Fruit fly (Drosophila melanogaster): Measurements from ENCODE around the gene SA1.
A peak's percentile ranks its signal among the peaks of the same experiment; 100 is the strongest.

SA1 gene

dm6 chr2L:6913964-6914363 is 36.3 kb upstream of the SA1 start, which contains the start of gene Wee1 (continued):
- no peak for TF ChIP-seq CG8290 (GFP tag; optimal IDR thresholded peaks at IDR 0.05)
- no peak for TF ChIP-seq CG8290 (tag; optimal IDR thresholded peaks at IDR 0.05)
- TF ChIP-seq wek (GFP tag; optimal IDR thresholded peaks at IDR 0.05): no peak
- TF ChIP-seq CG5953 (GFP tag; IDR thresholded peaks at IDR 0.05): no peak
- TF ChIP-seq CG14860 (GFP tag; IDR thresholded peaks at IDR 0.05; ENCODE audit: partially characterized antibody): no peak
- no peak for TF ChIP-seq sc (optimal IDR thresholded peaks at IDR 0.05)
- TF ChIP-seq sc (GFP tag; optimal IDR thresholded peaks at IDR 0.05): no peak
- TF ChIP-seq CG7372 (GFP tag; IDR thresholded peaks at IDR 0.05): no peak
- no peak for TF ChIP-seq CG11398 (GFP tag; optimal IDR thresholded peaks at IDR 0.05)
- TF ChIP-seq unpg (GFP tag; optimal IDR thresholded peaks at IDR 0.05): no peak
- TF ChIP-seq her (GFP tag; optimal IDR thresholded peaks at IDR 0.05): no peak
- TF ChIP-seq Sry-δ (GFP tag; optimal IDR thresholded peaks at IDR 0.05): peak; percentile 41
- TF ChIP-seq peb (GFP tag; IDR thresholded peaks at IDR 0.05): no peak
- TF ChIP-seq tap (tag; optimal IDR thresholded peaks at IDR 0.05): no peak
- TF ChIP-seq dm (GFP tag; optimal IDR thresholded peaks at IDR 0.05): peak; percentile 52
- no peak for TF ChIP-seq CG4282 (GFP tag; optimal IDR thresholded peaks at IDR 0.05)
- TF ChIP-seq E2f2 (GFP tag; IDR thresholded peaks at IDR 0.05): peak; percentile 97
- peak; percentile 47 for TF ChIP-seq BEAF-32 (GFP tag; optimal IDR thresholded peaks at IDR 0.05)
- no peak for TF ChIP-seq kay (GFP tag; optimal IDR thresholded peaks at IDR 0.05)
- TF ChIP-seq B-H1 (GFP tag; IDR thresholded peaks at IDR 0.05): no peak
- no peak for TF ChIP-seq Usf (GFP tag; optimal IDR thresholded peaks at IDR 0.05)
- TF ChIP-seq gfzf (GFP tag; optimal IDR thresholded peaks at IDR 0.05): peak; percentile 98
- TF ChIP-seq tgo (GFP tag; IDR thresholded peaks at IDR 0.05): no peak
- no peak for TF ChIP-seq amos (GFP tag; IDR thresholded peaks at IDR 0.05; ENCODE audit: partially characterized antibody)
- TF ChIP-seq CG2202 (tag; optimal IDR thresholded peaks at IDR 0.05): no peak
- TF ChIP-seq sna (GFP tag; IDR thresholded peaks at IDR 0.05; ENCODE audit: partially characterized antibody): 0 out of 2 replicates have a peak, but pooled peaks have one; percentile 25
- TF ChIP-seq CG3065 (GFP tag; optimal IDR thresholded peaks at IDR 0.05): no peak
- TF ChIP-seq exex (tag; optimal IDR thresholded peaks at IDR 0.05): no peak
- TF ChIP-seq Nf-YC (tag; optimal IDR thresholded peaks at IDR 0.05): no peak
- TF ChIP-seq CG4730 (GFP tag; IDR thresholded peaks at IDR 0.05): no peak
- TF ChIP-seq CG9727 (GFP tag; optimal IDR thresholded peaks at IDR 0.05): no peak
- TF ChIP-seq fd96Cb (tag; optimal IDR thresholded peaks at IDR 0.05): no peak
- no peak for TF ChIP-seq CG34224 (GFP tag; IDR thresholded peaks at IDR 0.05; ENCODE audit: partially characterized antibody)
- TF ChIP-seq Dbx (GFP tag; IDR thresholded peaks at IDR 0.05): no peak
- TF ChIP-seq az2 (GFP tag; optimal IDR thresholded peaks at IDR 0.05): no peak
- TF ChIP-seq D19B (GFP tag; optimal IDR thresholded peaks at IDR 0.05): no peak
- TF ChIP-seq ase (GFP tag; IDR thresholded peaks at IDR 0.05): no peak
- TF ChIP-seq Hr3 (GFP tag; optimal IDR thresholded peaks at IDR 0.05): no peak
- peak; percentile 16; the same call in 1 of the 2 replicates for TF ChIP-seq unc-4 (GFP tag; IDR thresholded peaks at IDR 0.05; ENCODE audit: partially characterized antibody)
- no peak for TF ChIP-seq Lim3 (GFP tag; IDR thresholded peaks at IDR 0.05)
- TF ChIP-seq Oaz (GFP tag; IDR thresholded peaks at IDR 0.05): no peak
- TF ChIP-seq CG7271 (tag; optimal IDR thresholded peaks at IDR 0.05): no peak
- TF ChIP-seq CG6654 (GFP tag; optimal IDR thresholded peaks at IDR 0.05): no peak
- TF ChIP-seq CG6689 (GFP tag; IDR thresholded peaks at IDR 0.05): no peak
- TF ChIP-seq CG30431 (GFP tag; optimal IDR thresholded peaks at IDR 0.05): no peak
- no peak for TF ChIP-seq Adf1 (GFP tag; IDR thresholded peaks at IDR 0.05)
- no peak for TF ChIP-seq pros (GFP tag; optimal IDR thresholded peaks at IDR 0.05)
- no peak for TF ChIP-seq Dip2 (GFP tag; IDR thresholded peaks at IDR 0.05)
- no peak for TF ChIP-seq sima (GFP tag; optimal IDR thresholded peaks at IDR 0.05)
- TF ChIP-seq nmo (GFP tag; optimal IDR thresholded peaks at IDR 0.05): peak; percentile 84
- no peak for TF ChIP-seq Fer2 (tag; optimal IDR thresholded peaks at IDR 0.05)
- peak; percentile 96 for TF ChIP-seq pzg (GFP tag; optimal IDR thresholded peaks at IDR 0.05)

Measured in whole organism, embryonic.